Worm (Caenorhabditis elegans) whole organism, young adult: ENCODE measurements around the gene rde-4.

Source experiments
- F10E7.11 ChIP-seq: sonication (generic microtip); optimal IDR thresholded peaks from 2 replicates; lab custom pipeline; 2017; ENCODE audit warnings: mild to moderate bottlenecking, missing genetic modification characterization, moderate library complexity, missing compliant biosample characterization
- F23B12.7 ChIP-seq: sonication (generic microtip); optimal IDR thresholded peaks from 2 replicates; lab custom pipeline; 2017; ENCODE audit warnings: missing genetic modification characterization, mild to moderate bottlenecking, missing compliant biosample characterization, antibody characterized with exemption, moderate library complexity; ENCODE audit not compliant: insufficient read depth
- F37B4.10 ChIP-seq: fragments of 200-800 bp; sonication (Bioruptor generic); IDR thresholded peaks from 2 replicates; pipeline ENCODE4 v1.3.6; 2022; ENCODE audit warnings: missing genetic modification characterization, missing compliant biosample characterization
- F57A8.1 ChIP-seq: fragments of 200-800 bp; sonication (Bioruptor generic); optimal IDR thresholded peaks from 2 replicates; lab custom pipeline; 2018; ENCODE audit warnings: mild to moderate bottlenecking, missing genetic modification characterization, moderate library complexity, missing compliant biosample characterization
- Y95B8A.8 ChIP-seq: fragments of 200-800 bp; sonication (Bioruptor generic); IDR thresholded peaks from 2 replicates; pipeline ENCODE4 v1.3.6; 2022; ENCODE audit warnings: missing genetic modification reagents, missing genetic modification characterization, missing compliant biosample characterization
- ZK185.1 ChIP-seq: sonication (generic microtip); optimal IDR thresholded peaks from 2 replicates; lab custom pipeline; 2016; ENCODE audit warnings: mild to moderate bottlenecking, missing genetic modification characterization, missing compliant biosample characterization; ENCODE audit not compliant: poor library complexity, severe bottlenecking
- aptf-3 ChIP-seq: fragments of 200-800 bp; sonication (Bioruptor generic); IDR thresholded peaks from 2 replicates; pipeline ENCODE4 v1.3.6; 2022; ENCODE audit warnings: missing genetic modification characterization, missing compliant biosample characterization
- attf-3 ChIP-seq: fragments of 200-800 bp; sonication (Bioruptor generic); conservative IDR thresholded peaks from 2 replicates; pipeline ENCODE4 v1.3.6; 2022; ENCODE audit warnings: missing genetic modification reagents, missing genetic modification characterization, missing compliant biosample characterization
- attf-6 ChIP-seq: fragments of 200-800 bp; sonication (Bioruptor generic); IDR thresholded peaks from 2 replicates; pipeline ENCODE4 v1.3.6; 2022; ENCODE audit warnings: missing genetic modification reagents, missing genetic modification characterization, missing compliant biosample characterization
- cebp-1 ChIP-seq, 2 experiments: fragments of 200-800 bp in 1 of 2; sonication (Bioruptor generic) in 1 of 2; sonication (generic microtip) in 1 of 2; IDR thresholded peaks in 1 of 2; optimal IDR thresholded peaks in 1 of 2; 2 replicates each; pipeline versions ENCODE4 v1.3.6 to Lab custom; 2017 to 2022; ENCODE audit warnings: missing compliant biosample characterization in 2 of 2, missing genetic modification characterization in 2 of 2, mild to moderate bottlenecking in 1 of 2, missing genetic modification reagents in 1 of 2, moderate library complexity in 1 of 2
- dox-1 ChIP-seq: fragments of 200-800 bp; sonication (Bioruptor generic); IDR thresholded peaks from 2 replicates; pipeline ENCODE4 v1.3.6; 2022; ENCODE audit warnings: missing genetic modification reagents, missing genetic modification characterization, missing compliant biosample characterization
- dpl-1 ChIP-seq: fragments of 150-350 bp; optimal IDR thresholded peaks from 2 replicates; lab custom pipeline; 2014; ENCODE audit warnings: missing biosample characterization, missing genetic modification reagents, missing genetic modification characterization
- efl-1 ChIP-seq: fragments of 150-350 bp; optimal IDR thresholded peaks from 2 replicates; lab custom pipeline; 2014; ENCODE audit warnings: missing biosample characterization, missing genetic modification reagents, missing genetic modification characterization
- egl-18 ChIP-seq: fragments of 200-800 bp; sonication (Bioruptor generic); IDR thresholded peaks from 2 replicates; pipeline ENCODE4 v1.3.6; 2022; ENCODE audit warnings: missing genetic modification reagents, missing genetic modification characterization, missing compliant biosample characterization
- hlh-26 ChIP-seq: fragments of 200-800 bp; sonication (Bioruptor generic); conservative IDR thresholded peaks from 2 replicates; pipeline ENCODE4 v1.3.6; 2022; ENCODE audit warnings: missing genetic modification reagents, missing genetic modification characterization, missing compliant biosample characterization
- let-607 ChIP-seq, 2 experiments: fragments of 200-800 bp in 1 of 2; sonication (Bioruptor generic) in 1 of 2; sonication (generic microtip) in 1 of 2; optimal IDR thresholded peaks; 2 replicates each; lab custom pipeline; 2016 to 2018; ENCODE audit warnings: mild to moderate bottlenecking in 2 of 2, missing compliant biosample characterization in 2 of 2, missing genetic modification characterization in 2 of 2, moderate library complexity in 2 of 2, missing genotype in 1 of 2
- lin-35 ChIP-seq, 3 experiments: fragments of 150-350 bp in 2 of 3; sonication (generic microtip) in 1 of 3; optimal IDR thresholded peaks; 2 replicates each; lab custom pipeline; 2014 to 2018; ENCODE audit warnings: missing biosample characterization in 3 of 3, missing genetic modification characterization in 3 of 3, missing genetic modification reagents in 3 of 3
- lin-54 ChIP-seq: fragments of 200-800 bp; sonication (Bioruptor generic); optimal IDR thresholded peaks from 2 replicates; lab custom pipeline; 2018; ENCODE audit warnings: mild to moderate bottlenecking, missing genetic modification characterization, missing compliant biosample characterization
- lsl-1 ChIP-seq: fragments of 200-800 bp; sonication (Bioruptor generic); optimal IDR thresholded peaks from 2 replicates; lab custom pipeline; 2018; ENCODE audit warnings: mild to moderate bottlenecking, missing genetic modification characterization, moderate library complexity, missing compliant biosample characterization
- madf-10 ChIP-seq: sonication (generic microtip); optimal IDR thresholded peaks from 2 replicates; lab custom pipeline; 2016; ENCODE audit warnings: mild to moderate bottlenecking, missing genetic modification characterization, missing compliant biosample characterization
- mcd-1 ChIP-seq: fragments of 200-800 bp; sonication (Bioruptor generic); IDR thresholded peaks from 2 replicates; pipeline ENCODE4 v1.3.6; 2022; ENCODE audit warnings: missing genetic modification reagents, missing genetic modification characterization, missing compliant biosample characterization
- nfyb-1 ChIP-seq: fragments of 200-800 bp; sonication (Bioruptor generic); IDR thresholded peaks from 2 replicates; pipeline ENCODE4 v1.3.6; 2022; ENCODE audit warnings: missing genetic modification reagents, missing genetic modification characterization, missing compliant biosample characterization
- pha-4 ChIP-seq: fragments of 150-350 bp; sonication (generic microtip); optimal IDR thresholded peaks from 2 replicates; lab custom pipeline; 2014; ENCODE audit warnings: missing biosample characterization, missing genetic modification reagents, missing genetic modification characterization
- repo-1 ChIP-seq: sonication (generic microtip); optimal IDR thresholded peaks from 2 replicates; lab custom pipeline; 2017; ENCODE audit warnings: mild to moderate bottlenecking, missing genetic modification characterization, missing compliant biosample characterization
- sea-2 ChIP-seq: fragments of 200-800 bp; sonication (Bioruptor generic); IDR thresholded peaks from 2 replicates; pipeline ENCODE4 v1.3.6; 2022; ENCODE audit warnings: missing genetic modification characterization, missing compliant biosample characterization
- snpc-1.3 ChIP-seq: sonication (generic microtip); optimal IDR thresholded peaks from 2 replicates; lab custom pipeline; 2017; ENCODE audit warnings: missing genetic modification characterization, mild to moderate bottlenecking, missing compliant biosample characterization, antibody characterized with exemption, moderate library complexity, missing genotype, missing genetic modification reagents; ENCODE audit not compliant: insufficient read depth
- snpc-4 ChIP-seq, 5 experiments: fragments of 150-350 bp in 1 of 5; sonication (generic microtip) in 4 of 5; optimal IDR thresholded peaks; 2 replicates each; lab custom pipeline; 2014 to 2018; ENCODE audit warnings: missing genetic modification characterization in 5 of 5, missing biosample characterization in 3 of 5, antibody characterized with exemption in 2 of 5, mild to moderate bottlenecking in 2 of 5, missing compliant biosample characterization in 2 of 5, missing genotype in 2 of 5, moderate library complexity in 2 of 5, missing genetic modification reagents in 1 of 5
- xnd-1 ChIP-seq: sonication (generic microtip); optimal IDR thresholded peaks from 2 replicates; lab custom pipeline; 2016; ENCODE audit warnings: missing genotype, missing genetic modification reagents, missing genetic modification characterization, missing compliant biosample characterization
- zim-3 ChIP-seq: sonication (generic microtip); optimal IDR thresholded peaks from 2 replicates; lab custom pipeline; 2017; ENCODE audit warnings: mild to moderate bottlenecking, missing genetic modification characterization, moderate library complexity, missing compliant biosample characterization
- ztf-18 ChIP-seq: sonication (generic microtip); optimal IDR thresholded peaks from 2 replicates; lab custom pipeline; 2016; ENCODE audit warnings: missing genotype, mild to moderate bottlenecking, missing genetic modification characterization, missing compliant biosample characterization
- ztf-25 ChIP-seq: fragments of 200-800 bp; sonication (Bioruptor generic); IDR thresholded peaks from 2 replicates; pipeline ENCODE4 v1.3.6; 2022; ENCODE audit warnings: missing genetic modification reagents, missing genetic modification characterization, missing compliant biosample characterization

rde-4 gene

ce11 chrIII:10218587-10218986 is at the start of gene rde-4, which contains the start of gene cox-14:
TSS of gene rde-4 (minus strand) at chrIII:10218646.
TSS of gene cox-14 (plus strand) at chrIII:10218942.
- TF ChIP-seq efl-1: peak; percentile 48
- no peak for TF ChIP-seq hlh-26 (GFP tag; lab: Robert Waterston, UW)
- peak in 1 of 2 experiments; percentile 50 for TF ChIP-seq let-607 (tag; optimal IDR thresholded peaks at IDR 0.05; lab: Kevin White, UChicago)
- peak; percentile 39 for TF ChIP-seq ZK185.1 (tag; lab: Kevin White, UChicago)
- TF ChIP-seq lsl-1 (GFP tag; lab: Kevin White, UChicago): peak; percentile 88
- peak; percentile 72 for TF ChIP-seq F23B12.7 (tag; lab: Kevin White, UChicago)
- TF ChIP-seq snpc-1.3 (tag; lab: Kevin White, UChicago): peak; percentile 48
- peak; percentile 27 for TF ChIP-seq dpl-1 (GFP tag; lab: Kevin White, UChicago)
- peak; percentile 32 for TF ChIP-seq pha-4 (tag; lab: Kevin White, UChicago)
- TF ChIP-seq madf-10: peak; percentile 23
- no peak for TF ChIP-seq zim-3
- peak; percentile 22 for TF ChIP-seq xnd-1 (tag; lab: Kevin White, UChicago)
- TF ChIP-seq sea-2 (GFP tag; lab: Robert Waterston, UW): no peak
- TF ChIP-seq lin-54 (GFP tag; lab: Kevin White, UChicago): peak; percentile 62
- TF ChIP-seq F37B4.10 (GFP tag; lab: Robert Waterston, UW): no peak
- TF ChIP-seq lin-35 (GFP tag; optimal IDR thresholded peaks at IDR 0.05; lab: Kevin White, UChicago): peak in 1 of 3 experiments; percentile 86
- peak; percentile 29 for TF ChIP-seq snpc-4 (GFP tag; optimal IDR thresholded peaks at IDR 0.05; lab: Kevin White, UChicago)
- peak in 1 of 4 experiments; percentile 9 for TF ChIP-seq snpc-4 (tag; optimal IDR thresholded peaks at IDR 0.05; lab: Kevin White, UChicago)
- TF ChIP-seq aptf-3 (GFP tag; lab: Robert Waterston, UW): no peak

ce11 chrIII:10266824-10267223 is 48.4 kb upstream of the rde-4 start, which contains the start of gene inpp-4B:
TSS of gene inpp-4B (minus strand) at chrIII:10266877.
- TF ChIP-seq mcd-1 (GFP tag; lab: Robert Waterston, UW) (peak; percentile 58), dox-1 (GFP tag; lab: Robert Waterston, UW) (peak; percentile 17; the same call in 1 of the 2 replicates), ztf-18 (tag; lab: Kevin White, UChicago) (peak; percentile 85)
- TF ChIP-seq, all 124 proteins: peak for 3; not testable (repeated sequence) for 121

- TF ChIP-seq egl-18 (no peak), cebp-1 (GFP tag; IDR thresholded peaks at IDR 0.05; lab: Robert Waterston, UW) (no peak), cebp-1 (tag; optimal IDR thresholded peaks at IDR 0.05; lab: Kevin White, UChicago) (no peak), repo-1 (tag; lab: Kevin White, UChicago) (no peak), F10E7.11 (no peak), Y95B8A.8 (GFP tag; lab: Robert Waterston, UW) (no peak), F57A8.1 (no peak)
Observed at ce11 chrIII:10261682-10262081, 43.2 kb upstream of the rde-4 start, which contains the start of gene bbs-5. TSS of gene bbs-5 (minus strand) at chrIII:10261782.

ce11 chrIII:10261256-10261655 is 42.8 kb upstream of the rde-4 start:
- TF ChIP-seq attf-6 (no peak), ztf-25 (GFP tag; lab: Robert Waterston, UW) (no peak), nfyb-1 (GFP tag; lab: Robert Waterston, UW) (no peak), attf-3 (GFP tag; lab: Robert Waterston, UW) (no peak), lsl-1 (GFP tag; lab: Kevin White, UChicago) (peak; percentile 11)
